Worm (Caenorhabditis elegans) whole organism, L2 larva: ENCODE results near the gene C18D11.3.
A peak's percentile ranks its signal among the peaks of the same experiment; 100 is the strongest.
"Not testable (repeated sequence)": the region's sequence is repeated elsewhere in the genome, so short reads cannot be mapped to it uniquely, and the experiment has no call there.

Experiments
- C34F6.9 ChIP-seq: fragments of 150-350 bp; optimal IDR thresholded peaks from 2 replicates; lab custom pipeline; 2014; ENCODE audit warnings: missing biosample characterization, missing genetic modification characterization
- F13H6.1 ChIP-seq: sonication (generic microtip); optimal IDR thresholded peaks from 2 replicates; lab custom pipeline; 2016; ENCODE audit warnings: missing genetic modification characterization, missing compliant biosample characterization
- Y55F3AM.14 ChIP-seq: fragments of 200-800 bp; sonication (Bioruptor generic); optimal IDR thresholded peaks from 2 replicates; lab custom pipeline; 2018; ENCODE audit warnings: mild to moderate bottlenecking, missing genetic modification characterization, missing compliant biosample characterization
- alr-1 ChIP-seq: fragments of 150-350 bp; optimal IDR thresholded peaks from 2 replicates; lab custom pipeline; 2014; ENCODE audit warnings: missing biosample characterization, missing genetic modification characterization
- ama-1 ChIP-seq: fragments of 150-350 bp; optimal IDR thresholded peaks from 2 replicates; lab custom pipeline; 2018; ENCODE audit warnings: inconsistent platforms
- blmp-1 ChIP-seq: sonication (generic microtip); optimal IDR thresholded peaks from 2 replicates; lab custom pipeline; 2017; ENCODE audit warnings: missing genetic modification characterization, mild to moderate bottlenecking, missing compliant biosample characterization, antibody characterized with exemption, moderate library complexity; ENCODE audit not compliant: insufficient read depth
- ceh-16 ChIP-seq: fragments of 150-350 bp; optimal IDR thresholded peaks from 2 replicates; lab custom pipeline; 2014; ENCODE audit warnings: missing biosample characterization, missing genetic modification characterization
- ceh-82 ChIP-seq: fragments of 150-350 bp; optimal IDR thresholded peaks from 2 replicates; lab custom pipeline; 2014; ENCODE audit warnings: missing biosample characterization, missing genetic modification characterization
- crh-2 ChIP-seq: sonication (generic microtip); optimal IDR thresholded peaks from 2 replicates; lab custom pipeline; 2017; ENCODE audit warnings: missing biosample characterization, missing genetic modification characterization
- egl-27 ChIP-seq: sonication (generic microtip); optimal IDR thresholded peaks from 3 replicates; lab custom pipeline; 2017; ENCODE audit warnings: missing biosample characterization, missing genetic modification reagents, missing genetic modification characterization
- elt-1 ChIP-seq: fragments of 150-350 bp; optimal IDR thresholded peaks from 2 replicates; lab custom pipeline; 2014; ENCODE audit warnings: missing biosample characterization, missing genetic modification characterization
- fos-1 ChIP-seq: fragments of 150-350 bp; optimal IDR thresholded peaks from 2 replicates; lab custom pipeline; 2014; ENCODE audit warnings: missing biosample characterization, missing genetic modification characterization
- gmeb-1 ChIP-seq: fragments of 150-350 bp; optimal IDR thresholded peaks from 2 replicates; lab custom pipeline; 2014; ENCODE audit warnings: missing biosample characterization, missing genetic modification characterization
- lin-11 ChIP-seq: fragments of 150-350 bp; sonication (generic microtip); optimal IDR thresholded peaks from 2 replicates; lab custom pipeline; 2014; ENCODE audit warnings: missing biosample characterization, missing genetic modification characterization, inconsistent platforms, mixed read lengths
- lin-13 ChIP-seq: fragments of 150-350 bp; optimal IDR thresholded peaks from 2 replicates; lab custom pipeline; 2014; ENCODE audit warnings: missing biosample characterization, missing genetic modification reagents, missing genetic modification characterization
- lin-39 ChIP-seq: fragments of 150-350 bp; optimal IDR thresholded peaks from 2 replicates; lab custom pipeline; 2014; ENCODE audit warnings: missing biosample characterization, missing genetic modification reagents, missing genetic modification characterization
- lsy-2 ChIP-seq, 2 experiments: fragments of 150-350 bp in 1 of 2; sonication (generic microtip) in 1 of 2; optimal IDR thresholded peaks; 2 replicates each; lab custom pipeline; 2014 to 2017; ENCODE audit warnings: missing biosample characterization in 2 of 2, missing genetic modification characterization in 2 of 2
- mab-5 ChIP-seq: fragments of 150-350 bp; optimal IDR thresholded peaks from 2 replicates; lab custom pipeline; 2014; ENCODE audit warnings: missing biosample characterization, missing genetic modification characterization
- nhr-129 ChIP-seq: fragments of 150-350 bp; optimal IDR thresholded peaks from 2 replicates; lab custom pipeline; 2014; ENCODE audit warnings: missing biosample characterization, missing genetic modification characterization
- nhr-23 ChIP-seq: fragments of 150-350 bp; optimal IDR thresholded peaks from 2 replicates; lab custom pipeline; 2014; ENCODE audit warnings: missing biosample characterization, missing genetic modification reagents, missing genetic modification characterization
- nhr-237 ChIP-seq: fragments of 150-350 bp; optimal IDR thresholded peaks from 2 replicates; lab custom pipeline; 2014; ENCODE audit warnings: missing biosample characterization, missing genetic modification characterization
- nhr-25 ChIP-seq: fragments of 150-350 bp; sonication (generic microtip); optimal IDR thresholded peaks from 3 replicates; lab custom pipeline; 2014; ENCODE audit warnings: missing biosample characterization, missing genetic modification characterization
- nhr-77 ChIP-seq: fragments of 150-350 bp; optimal IDR thresholded peaks from 2 replicates; lab custom pipeline; 2014; ENCODE audit warnings: missing biosample characterization, missing genetic modification characterization
- peb-1 ChIP-seq: fragments of 150-350 bp; optimal IDR thresholded peaks from 2 replicates; lab custom pipeline; 2014; ENCODE audit warnings: missing biosample characterization, missing genetic modification characterization
- sem-4 ChIP-seq: fragments of 150-350 bp; optimal IDR thresholded peaks from 2 replicates; lab custom pipeline; 2014; ENCODE audit warnings: missing biosample characterization, missing genetic modification reagents, missing genetic modification characterization
- skn-1 ChIP-seq: sonication (generic microtip); optimal IDR thresholded peaks from 2 replicates; lab custom pipeline; 2017; ENCODE audit warnings: missing biosample characterization, missing genetic modification characterization
- sma-3 ChIP-seq: sonication (generic microtip); optimal IDR thresholded peaks from 2 replicates; lab custom pipeline; 2016; ENCODE audit warnings: missing genetic modification reagents, missing genetic modification characterization, missing compliant biosample characterization
- sma-9 ChIP-seq, 2 experiments: fragments of 150-350 bp in 1 of 2; sonication (generic microtip) in 1 of 2; optimal IDR thresholded peaks; 2 replicates each; lab custom pipeline; 2014 to 2016; ENCODE audit warnings: missing genetic modification characterization in 2 of 2, mild to moderate bottlenecking in 1 of 2, missing biosample characterization in 1 of 2, missing compliant biosample characterization in 1 of 2, missing genetic modification reagents in 1 of 2, moderate library complexity in 1 of 2
- snpc-4 ChIP-seq: fragments of 150-350 bp; optimal IDR thresholded peaks from 2 replicates; lab custom pipeline; 2014; ENCODE audit warnings: missing biosample characterization, missing genetic modification characterization
- unc-39 ChIP-seq: fragments of 150-350 bp; optimal IDR thresholded peaks from 2 replicates; lab custom pipeline; 2014; ENCODE audit warnings: missing biosample characterization, missing genetic modification characterization
- unc-55 ChIP-seq: fragments of 150-350 bp; sonication (generic microtip); optimal IDR thresholded peaks from 3 replicates; lab custom pipeline; 2014; ENCODE audit warnings: missing biosample characterization, missing genetic modification reagents, missing genetic modification characterization
- unc-62 ChIP-seq: fragments of 150-350 bp; optimal IDR thresholded peaks from 2 replicates; lab custom pipeline; 2014; ENCODE audit warnings: missing biosample characterization, missing genetic modification reagents, missing genetic modification characterization
- ztf-11 ChIP-seq: sonication (generic microtip); optimal IDR thresholded peaks from 2 replicates; lab custom pipeline; 2017; ENCODE audit warnings: missing biosample characterization, missing genetic modification characterization
- ztf-4 ChIP-seq: fragments of 150-350 bp; optimal IDR thresholded peaks from 2 replicates; lab custom pipeline; 2014; ENCODE audit warnings: missing biosample characterization, missing genetic modification characterization

Gene C18D11.3

ce11 chrIII:11785961-11786360 lies 37.3 kb upstream of the C18D11.3 start, which contains the start of gene tbx-38:
TSS of gene tbx-38 (minus strand) at chrIII:11786061.
- TF ChIP-seq nhr-23 (tag; lab: Kevin White, UChicago), result no peak
- no peak for TF ChIP-seq elt-1 (tag; lab: Kevin White, UChicago)
- TF ChIP-seq blmp-1, result no peak
- TF ChIP-seq ceh-16 (tag; lab: Kevin White, UChicago), result no peak
- TF ChIP-seq lin-39 (tag; lab: Kevin White, UChicago), result no peak
- no peak for TF ChIP-seq unc-62
- no peak for TF ChIP-seq sem-4 (tag; lab: Kevin White, UChicago)
- no peak for TF ChIP-seq egl-27 (tag; lab: Kevin White, UChicago)
- no peak for TF ChIP-seq nhr-77 (tag; lab: Kevin White, UChicago)
- TF ChIP-seq lin-13 (GFP tag; lab: Kevin White, UChicago), result no peak

ce11 chrIII:11787376-11787775 lies 35.9 kb upstream of the C18D11.3 start, which contains the start of gene C24H11.1:
TSS of gene C24H11.1 (plus strand) at chrIII:11787676.
- TF ChIP-seq gmeb-1; F13H6.1; nhr-237 (tag; lab: Kevin White, UChicago): not testable (repeated sequence)
- TF ChIP-seq, all 48 proteins: peak for 0; not testable (repeated sequence) for 48

- TF ChIP-seq skn-1 (tag; lab: Kevin White, UChicago), result no peak
- TF ChIP-seq ama-1 (lab: Kevin White, UChicago), result no peak
- no peak for TF ChIP-seq peb-1
- no peak for TF ChIP-seq alr-1
- no peak for TF ChIP-seq ztf-4 (tag; lab: Kevin White, UChicago)
- TF ChIP-seq elt-1 (tag; lab: Kevin White, UChicago), result no peak
- TF ChIP-seq ceh-82 (tag; lab: Kevin White, UChicago), result no peak
- TF ChIP-seq C34F6.9 (tag; lab: Kevin White, UChicago), result no peak
- no peak for TF ChIP-seq unc-39
- TF ChIP-seq nhr-23 (tag; lab: Kevin White, UChicago), result no peak
- TF ChIP-seq gmeb-1, result no peak
- no peak for TF ChIP-seq snpc-4 (tag; lab: Kevin White, UChicago)
Measured at ce11 chrIII:11789480-11789879, 33.8 kb upstream of the C18D11.3 start.

ce11 chrIII:11792295-11793256 lies 30.7 kb upstream of the C18D11.3 start, which contains the start of gene C24H11.2:
TSS of gene C24H11.2 (minus strand) at chrIII:11792345.
- TF ChIP-seq crh-2, result peak; percentile 53
- peak in 1 of 2 experiments; percentile 31 for TF ChIP-seq lsy-2 (tag; optimal IDR thresholded peaks at IDR 0.05; lab: Kevin White, UChicago)
- peak; percentile 65 for TF ChIP-seq F13H6.1
- TF ChIP-seq C34F6.9 (tag; lab: Kevin White, UChicago), result peak; percentile 46
- peak; percentile 41 for TF ChIP-seq nhr-25 (tag; lab: Kevin White, UChicago)
- peak; percentile 51 for TF ChIP-seq sma-3
- peak; percentile 72 for TF ChIP-seq gmeb-1
- TF ChIP-seq sem-4 (tag; lab: Kevin White, UChicago), result peak; percentile 54
- peak; percentile 48 for TF ChIP-seq sma-9 (GFP tag; optimal IDR thresholded peaks at IDR 0.05; lab: Kevin White, UChicago)
- not testable (repeated sequence) for TF ChIP-seq sma-9 (tag; optimal IDR thresholded peaks at IDR 0.05; lab: Kevin White, UChicago)
- TF ChIP-seq mab-5, result peak; percentile 39
- peak; percentile 77 for TF ChIP-seq snpc-4 (tag; lab: Kevin White, UChicago)
- peak; percentile 47 for TF ChIP-seq fos-1
- peak; percentile 26 for TF ChIP-seq egl-27 (tag; lab: Kevin White, UChicago)
- peak; percentile 8 for TF ChIP-seq ztf-4 (tag; lab: Kevin White, UChicago)
- peak; percentile 59 for TF ChIP-seq nhr-129 (tag; lab: Kevin White, UChicago)
- TF ChIP-seq unc-55 (GFP tag; lab: Kevin White, UChicago), result peak; percentile 50
- TF ChIP-seq lin-11, result peak; percentile 49

- TF ChIP-seq sem-4 (tag; lab: Kevin White, UChicago) (peak; percentile 30), ceh-16 (tag; lab: Kevin White, UChicago) (no peak), sma-9 (GFP tag; optimal IDR thresholded peaks at IDR 0.05; lab: Kevin White, UChicago) (no peak), sma-9 (tag; optimal IDR thresholded peaks at IDR 0.05; lab: Kevin White, UChicago) (no peak), C34F6.9 (tag; lab: Kevin White, UChicago) (no peak), ztf-11 (tag; lab: Kevin White, UChicago) (no peak), Y55F3AM.14 (GFP tag; lab: Kevin White, UChicago) (no peak), egl-27 (tag; lab: Kevin White, UChicago) (no peak)
Measured at ce11 chrIII:11794389-11794788, 28.9 kb upstream of the C18D11.3 start.
